Fruit fly (Drosophila melanogaster): Measurements from ENCODE around the gene Sgt.

Sgt gene

DNA sequence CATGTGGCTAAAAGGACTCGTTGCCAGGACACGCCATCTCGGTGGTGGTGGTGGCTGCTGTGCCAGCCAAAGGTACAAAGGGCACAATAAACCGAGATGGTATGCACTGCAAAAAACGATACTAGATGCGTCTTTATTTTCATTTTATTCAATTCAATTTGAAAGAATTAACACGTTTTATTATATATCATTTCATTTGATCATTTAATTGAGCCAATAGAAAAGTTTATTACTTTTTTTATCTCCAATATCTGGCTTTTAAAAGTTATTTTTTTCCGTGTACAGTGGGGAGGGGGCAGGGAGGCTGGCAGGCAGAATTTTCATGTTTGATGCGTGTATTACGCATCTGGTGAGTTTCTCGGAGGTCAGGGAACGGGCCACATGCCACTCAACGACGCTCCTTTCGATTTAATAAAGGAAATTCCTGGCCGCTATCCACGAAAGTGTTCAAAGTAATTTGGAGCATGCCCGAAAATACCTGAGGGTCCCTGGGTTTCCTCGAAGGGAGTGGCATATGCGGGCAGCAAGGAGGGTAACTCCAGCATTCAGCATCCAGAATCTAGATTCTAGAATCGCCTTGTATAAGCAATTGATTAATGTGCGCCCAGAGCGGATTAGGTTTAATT, 42.8 kb downstream of the Sgt start (continued):
- TF ChIP-seq Opbp (GFP tag; IDR thresholded peaks at IDR 0.05; ENCODE audit: partially characterized antibody) (no peak), CG9215 (GFP tag; IDR thresholded peaks at IDR 0.05) (peak; percentile 73), pzg (GFP tag; optimal IDR thresholded peaks at IDR 0.05) (no peak), cas (GFP tag; IDR thresholded peaks at IDR 0.05) (no peak), ci (GFP tag; IDR thresholded peaks at IDR 0.05) (peak; percentile 88), en (GFP tag; optimal IDR thresholded peaks at IDR 0.05) (no peak), otp (GFP tag; IDR thresholded peaks at IDR 0.05) (peak; percentile 77), kah (GFP tag; optimal IDR thresholded peaks at IDR 0.05) (peak; percentile 79), inv (GFP tag; IDR thresholded peaks at IDR 0.05; ENCODE audit: partially characterized antibody) (no peak), ash1 (GFP tag; optimal IDR thresholded peaks at IDR 0.05) (no peak), CG3726 (GFP tag; IDR thresholded peaks at IDR 0.05) (peak; percentile 62; the same call in 1 of the 3 replicates), zfh2 (GFP tag; optimal IDR thresholded peaks at IDR 0.05) (no peak), Fer2 (tag; optimal IDR thresholded peaks at IDR 0.05) (peak; percentile 88), CG2199 (GFP tag; IDR thresholded peaks at IDR 0.05) (peak; percentile 86; the same call in 2 of the 3 replicates), Hr78 (GFP tag; optimal IDR thresholded peaks at IDR 0.05) (peak in 1 of 2 experiments; percentile 62), CG17829 (tag; optimal IDR thresholded peaks at IDR 0.05) (peak; percentile 94), CG12155 (GFP tag; optimal IDR thresholded peaks at IDR 0.05) (peak; percentile 73), peb (GFP tag; IDR thresholded peaks at IDR 0.05) (peak; percentile 72), D (optimal IDR thresholded peaks at IDR 0.05) (no peak), D (GFP tag; optimal IDR thresholded peaks at IDR 0.05) (peak; percentile 92), row (GFP tag; IDR thresholded peaks at IDR 0.05) (peak; percentile 93), Sry-β (GFP tag; optimal IDR thresholded peaks at IDR 0.05) (peak; percentile 39), sens-2 (GFP tag; IDR thresholded peaks at IDR 0.05) (peak; percentile 79), CG11398 (GFP tag; optimal IDR thresholded peaks at IDR 0.05) (peak; percentile 55), CG31441 (GFP tag; IDR thresholded peaks at IDR 0.05) (peak; percentile 92), rib (GFP tag; IDR thresholded peaks at IDR 0.05) (peak; percentile 65; the same call in 1 of the 2 replicates), CG18476 (GFP tag; optimal IDR thresholded peaks at IDR 0.05) (peak; percentile 82), CG1529 (GFP tag; optimal IDR thresholded peaks at IDR 0.05) (peak; percentile 79), unpg (GFP tag; optimal IDR thresholded peaks at IDR 0.05) (peak; percentile 91), CG10274 (GFP tag; optimal IDR thresholded peaks at IDR 0.05) (peak; percentile 56), CG9797 (GFP tag; optimal IDR thresholded peaks at IDR 0.05) (peak; percentile 12), Hand (GFP tag; optimal IDR thresholded peaks at IDR 0.05) (peak; percentile 83), bsh (GFP tag; optimal IDR thresholded peaks at IDR 0.05) (peak in 1 of 2 experiments; percentile 95), CG34224 (GFP tag; IDR thresholded peaks at IDR 0.05; ENCODE audit: partially characterized antibody) (no peak), CG17385 (GFP tag; optimal IDR thresholded peaks at IDR 0.05) (peak; percentile 85), Jarid2 (GFP tag; optimal IDR thresholded peaks at IDR 0.05) (peak; percentile 50), Nf-YC (tag; optimal IDR thresholded peaks at IDR 0.05) (peak; percentile 79), Asciz (GFP tag; optimal IDR thresholded peaks at IDR 0.05) (peak; percentile 87), PHDP (tag; optimal IDR thresholded peaks at IDR 0.05) (peak; percentile 88), Dip3 (GFP tag; optimal IDR thresholded peaks at IDR 0.05) (peak; percentile 21), cato (GFP tag; optimal IDR thresholded peaks at IDR 0.05; ENCODE audit: borderline replicate concordance) (peak; percentile 59), Hr39 (optimal IDR thresholded peaks at IDR 0.05) (no peak), gcm2 (GFP tag; optimal IDR thresholded peaks at IDR 0.05) (no peak), tio (GFP tag; optimal IDR thresholded peaks at IDR 0.05) (peak; percentile 78), HmgD (GFP tag; optimal IDR thresholded peaks at IDR 0.05) (no peak), chm (GFP tag; IDR thresholded peaks at IDR 0.05) (peak; percentile 84), ftz-f1 (GFP tag; optimal IDR thresholded peaks at IDR 0.05) (no peak), B-H2 (GFP tag; optimal IDR thresholded peaks at IDR 0.05) (no peak), slp2 (GFP tag; optimal IDR thresholded peaks at IDR 0.05) (peak; percentile 47), fu2 (GFP tag; optimal IDR thresholded peaks at IDR 0.05) (peak; percentile 68)
